Worm (Caenorhabditis elegans): ENCODE measurements around the gene R09H3.3.

DNA sequence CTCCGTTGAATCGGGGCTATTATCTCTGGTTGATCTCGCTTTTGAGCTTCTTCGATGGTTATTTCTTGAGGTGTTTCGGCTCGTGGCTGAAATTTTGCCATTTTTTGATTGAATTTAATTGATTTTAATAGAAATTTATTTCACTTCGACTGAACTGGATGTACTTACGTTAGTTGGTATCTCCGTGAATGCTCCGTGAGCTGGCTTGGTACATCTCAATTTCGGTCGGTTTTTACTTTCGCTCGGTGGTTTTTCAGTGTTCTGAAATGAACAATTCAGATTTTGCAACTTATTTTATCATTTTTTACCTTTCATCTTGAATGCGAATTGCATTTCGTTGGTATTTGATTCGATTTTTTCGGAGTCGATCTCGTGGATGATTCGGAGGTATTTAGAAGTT, 3.7 kb downstream of the R09H3.3 start, which contains the start of gene R09H3.2:
- TF ChIP-seq nhr-11 (tag; optimal IDR thresholded peaks at IDR 0.05), result no peak
- no peak for TF ChIP-seq skn-1 (tag; optimal IDR thresholded peaks at IDR 0.05)
- no peak for TF ChIP-seq sptf-1 (tag; optimal IDR thresholded peaks at IDR 0.05)
- TF ChIP-seq nhr-76 (tag; optimal IDR thresholded peaks at IDR 0.05), result no peak
- TF ChIP-seq fkh-8 (tag; optimal IDR thresholded peaks at IDR 0.05), result no peak
- no peak for TF ChIP-seq snu-23 (GFP tag; optimal IDR thresholded peaks at IDR 0.05)
- no peak for TF ChIP-seq mdl-1 (tag; optimal IDR thresholded peaks at IDR 0.05)
- TF ChIP-seq mep-1 (tag; optimal IDR thresholded peaks at IDR 0.05), result no peak
- no peak for TF ChIP-seq Y116A8C.19 (tag; optimal IDR thresholded peaks at IDR 0.05; ENCODE audit: borderline replicate concordance)
- TF ChIP-seq fkh-4 (tag; optimal IDR thresholded peaks at IDR 0.05; ENCODE audit: borderline replicate concordance), result no peak
- TF ChIP-seq mef-2 (tag; optimal IDR thresholded peaks at IDR 0.05), result no peak
